Fruit fly (Drosophila melanogaster) whole organism, pupa: ENCODE results near the gene CG11656.

Experiments
- CG10348 ChIP-seq: fragments of 200-800 bp; sonication (Bioruptor generic); IDR thresholded peaks from 2 replicates; pipeline ENCODE4 v1.3.6; 2022; ENCODE audit warnings: missing biosample characterization, missing genetic modification characterization
- CG12605 ChIP-seq: fragments of 200-800 bp; sonication (Bioruptor generic); IDR thresholded peaks from 2 replicates; pipeline ENCODE4 v1.3.6; 2022; ENCODE audit warnings: missing biosample characterization, missing genetic modification characterization
- CG13204 ChIP-seq: fragments of 200-800 bp; sonication (Bioruptor generic); optimal IDR thresholded peaks from 2 replicates; lab custom pipeline; 2018; ENCODE audit warnings: missing biosample characterization, mild to moderate bottlenecking, missing genetic modification characterization, moderate library complexity
- CG14655 ChIP-seq: fragments of 200-800 bp; sonication (Bioruptor generic); optimal IDR thresholded peaks from 3 replicates; lab custom pipeline; 2017; ENCODE audit warnings: mild to moderate bottlenecking, missing biosample characterization, missing genetic modification reagents, missing genetic modification characterization
- CG15710 ChIP-seq: fragments of 200-800 bp; sonication (Bioruptor generic); optimal IDR thresholded peaks from 2 replicates; lab custom pipeline; 2018; ENCODE audit warnings: missing biosample characterization, mild to moderate bottlenecking, missing genetic modification characterization, moderate library complexity
- CG17806 ChIP-seq: fragments of 200-800 bp; sonication (Bioruptor generic); optimal IDR thresholded peaks from 2 replicates; lab custom pipeline; 2018; ENCODE audit warnings: missing biosample characterization, mild to moderate bottlenecking, missing genetic modification characterization, moderate library complexity
- CG32121 ChIP-seq: fragments of 200-800 bp; sonication (Bioruptor generic); IDR thresholded peaks from 2 replicates; pipeline ENCODE4 v1.3.6; 2022; ENCODE audit warnings: missing biosample characterization, missing genetic modification characterization
- CG34367 ChIP-seq: fragments of 200-800 bp; sonication (Bioruptor generic); optimal IDR thresholded peaks from 2 replicates; lab custom pipeline; 2018; ENCODE audit warnings: missing biosample characterization, mild to moderate bottlenecking, missing genetic modification characterization
- CG4496 ChIP-seq: fragments of 200-800 bp; sonication (Bioruptor generic); IDR thresholded peaks from 3 replicates; pipeline ENCODE4 v1.3.6; 2022; ENCODE audit warnings: missing biosample characterization, missing genetic modification characterization
- CG8159 ChIP-seq: fragments of 200-800 bp; sonication (Bioruptor generic); optimal IDR thresholded peaks from 3 replicates; lab custom pipeline; 2018; ENCODE audit warnings: missing biosample characterization, mild to moderate bottlenecking, missing genetic modification characterization, moderate library complexity
- CG8301 ChIP-seq: fragments of 200-800 bp; sonication (Bioruptor generic); optimal IDR thresholded peaks from 2 replicates; lab custom pipeline; 2018; ENCODE audit warnings: missing biosample characterization, mild to moderate bottlenecking, missing genetic modification characterization
- CG9948 ChIP-seq: fragments of 200-800 bp; sonication (Bioruptor generic); optimal IDR thresholded peaks from 2 replicates; lab custom pipeline; 2018; ENCODE audit warnings: missing biosample characterization, mild to moderate bottlenecking, missing genetic modification characterization, moderate library complexity
- D1 ChIP-seq: fragments of 200-800 bp; sonication (Bioruptor generic); optimal IDR thresholded peaks from 2 replicates; lab custom pipeline; 2018; ENCODE audit warnings: missing biosample characterization, mild to moderate bottlenecking, missing genetic modification characterization, moderate library complexity
- EcR ChIP-seq: fragments of 200-800 bp; sonication (Bioruptor generic); optimal IDR thresholded peaks from 3 replicates; lab custom pipeline; 2019; ENCODE audit warnings: missing biosample characterization, missing genetic modification characterization, mild to moderate bottlenecking, moderate library complexity, missing genetic modification reagents
- Ets98B ChIP-seq: fragments of 200-800 bp; sonication (Bioruptor generic); IDR thresholded peaks from 2 replicates; pipeline ENCODE4 v1.3.6; 2022; ENCODE audit warnings: missing biosample characterization, missing genetic modification characterization
- Pif1A ChIP-seq: fragments of 200-800 bp; sonication (Bioruptor generic); optimal IDR thresholded peaks from 3 replicates; lab custom pipeline; 2016; ENCODE audit warnings: missing biosample characterization, missing genetic modification characterization
- Pif1B ChIP-seq: fragments of 200-800 bp; sonication (Bioruptor generic); optimal IDR thresholded peaks from 3 replicates; lab custom pipeline; 2016; ENCODE audit warnings: missing biosample characterization, missing genetic modification characterization
- Snoo ChIP-seq: fragments of 200-800 bp; sonication (Bioruptor generic); optimal IDR thresholded peaks from 3 replicates; lab custom pipeline; 2017; ENCODE audit warnings: missing biosample characterization, mild to moderate bottlenecking, missing genetic modification characterization, inconsistent platforms
- fd96Ca ChIP-seq: fragments of 200-800 bp; sonication (Bioruptor generic); IDR thresholded peaks from 3 replicates; pipeline ENCODE4 v1.3.6; 2022; ENCODE audit warnings: missing biosample characterization, missing genetic modification characterization
- gl ChIP-seq: fragments of 200-800 bp; sonication (Bioruptor generic); optimal IDR thresholded peaks from 2 replicates; lab custom pipeline; 2018; ENCODE audit warnings: missing biosample characterization, mild to moderate bottlenecking, missing genetic modification characterization
- rn ChIP-seq: fragments of 200-800 bp; sonication (Bioruptor generic); IDR thresholded peaks from 2 replicates; pipeline ENCODE4 v1.3.6; 2022; ENCODE audit warnings: missing biosample characterization, missing genetic modification characterization

CG11656 gene

DNA sequence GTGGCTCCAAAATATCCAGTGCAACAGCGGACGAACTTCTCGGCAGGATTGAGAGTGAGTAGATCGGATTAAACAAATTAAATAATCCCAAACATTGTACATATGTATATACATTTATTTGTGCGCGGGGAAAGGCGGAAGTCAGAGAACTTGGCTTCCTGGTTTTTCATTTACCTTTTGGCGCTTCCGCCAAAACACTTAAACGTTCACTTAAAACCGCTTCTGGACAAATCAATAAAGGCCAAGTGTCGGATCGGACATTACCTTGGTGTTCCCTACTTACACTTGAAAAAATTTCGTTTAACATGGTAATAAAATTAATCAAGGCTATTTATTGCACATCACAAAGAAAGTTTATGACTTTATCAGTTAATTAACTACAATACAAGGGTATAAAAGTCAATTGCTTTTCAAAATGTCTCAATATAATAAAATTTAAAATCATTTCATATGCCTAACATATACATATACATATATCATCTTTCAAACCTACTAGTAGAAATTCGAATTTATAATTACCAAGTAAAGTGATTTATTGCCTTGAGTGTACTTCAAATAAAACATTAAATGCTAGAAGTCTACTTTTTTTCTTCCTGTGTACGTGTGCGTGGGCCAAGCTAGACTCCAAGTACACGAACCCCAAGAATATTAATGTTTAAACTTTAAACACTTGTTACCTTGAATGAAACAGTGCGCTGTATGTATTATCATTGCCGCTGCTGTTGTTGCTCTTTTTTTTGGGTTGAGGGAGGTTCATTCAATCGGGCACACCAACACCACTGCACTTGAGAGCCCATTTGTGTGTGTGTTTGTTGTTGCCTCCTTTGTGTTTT is 28.1 kb upstream of the CG11656 start:
- peak; percentile 73 for TF ChIP-seq CG17806 (tag; lab: Kevin White, UChicago)
- peak; percentile 43; the same call in 1 of the 3 replicates for TF ChIP-seq fd96Ca (GFP tag; lab: Robert Waterston, UW)
- TF ChIP-seq CG8301 (tag; lab: Kevin White, UChicago) = peak; percentile 76
- TF ChIP-seq CG34367 (tag; lab: Kevin White, UChicago) = peak; percentile 65
- peak; percentile 86 for TF ChIP-seq CG14655
- peak; percentile 87 for TF ChIP-seq CG8159 (tag; lab: Kevin White, UChicago)
- peak; percentile 72 for TF ChIP-seq CG15710 (tag; lab: Kevin White, UChicago)
- peak; percentile 54; the same call in 1 of the 2 replicates for TF ChIP-seq CG12605
- TF ChIP-seq Snoo (tag; lab: Kevin White, UChicago) = peak; percentile 66
- TF ChIP-seq Ets98B (GFP tag; lab: Robert Waterston, UW) = peak; percentile 29
- TF ChIP-seq CG13204 (GFP tag; lab: Kevin White, UChicago) = peak; percentile 36
- TF ChIP-seq Pif1A = peak; percentile 80
- TF ChIP-seq CG4496 = peak; percentile 73; the same call in 2 of the 3 replicates
- peak; percentile 91 for TF ChIP-seq EcR (GFP tag; lab: Kevin White, UChicago)
- TF ChIP-seq CG10348 (GFP tag; lab: Robert Waterston, UW) = no peak
- TF ChIP-seq gl = no peak
- TF ChIP-seq CG32121 (GFP tag; lab: Robert Waterston, UW) = peak; percentile 75
- peak; percentile 76 for TF ChIP-seq CG9948 (tag; lab: Kevin White, UChicago)
- TF ChIP-seq D1 = no peak
- TF ChIP-seq rn (GFP tag; lab: Robert Waterston, UW) = 0 out of 2 replicates have a peak, but pooled peaks have one; percentile 17
- peak; percentile 46 for TF ChIP-seq Pif1B (GFP tag; lab: Kevin White, UChicago)

DNA sequence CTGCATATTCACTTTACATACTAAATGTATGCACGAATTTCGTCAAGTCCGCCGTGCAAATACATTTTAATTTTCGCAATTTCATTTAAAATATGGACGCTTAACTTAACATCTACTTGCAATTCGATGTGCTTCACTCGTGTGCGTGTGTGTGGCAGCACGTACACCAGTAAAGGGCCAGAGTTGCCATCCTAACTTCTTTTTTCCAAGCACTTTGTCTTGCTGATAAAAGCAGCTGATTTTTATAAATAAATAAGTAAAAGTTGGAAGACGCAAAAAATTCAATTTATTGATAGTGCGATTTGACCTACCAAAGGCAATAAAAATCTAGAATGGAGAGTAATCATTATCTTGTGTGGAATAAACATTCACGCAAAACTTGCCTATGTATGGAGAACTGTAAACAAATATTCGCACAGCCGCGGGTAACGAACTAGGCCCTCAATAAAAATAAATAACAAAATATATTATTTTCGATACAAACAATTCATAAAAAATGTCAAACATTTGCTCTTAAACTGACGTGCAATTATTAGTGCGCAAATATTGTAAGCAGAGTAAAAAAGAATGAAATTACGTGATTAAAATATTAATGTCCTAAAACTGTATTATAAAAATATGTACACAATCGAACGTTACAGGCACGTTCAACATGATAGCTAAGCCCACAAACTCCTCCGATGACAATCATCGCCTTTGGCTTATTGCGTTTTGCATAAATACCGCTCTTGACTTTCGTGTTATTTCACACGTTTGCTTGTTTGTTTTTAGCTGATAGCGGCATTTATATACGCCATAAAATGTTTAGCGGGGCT is 27.3 kb upstream of the CG11656 start:
- peak; percentile 56 for TF ChIP-seq CG9948 (tag; lab: Kevin White, UChicago)
- TF ChIP-seq Pif1A = peak; percentile 29
- peak; percentile 74 for TF ChIP-seq D1
- TF ChIP-seq CG13204 (GFP tag; lab: Kevin White, UChicago) = no peak
- TF ChIP-seq CG8301 (tag; lab: Kevin White, UChicago) = peak; percentile 69
- peak; percentile 63 for TF ChIP-seq CG17806 (tag; lab: Kevin White, UChicago)
- peak; percentile 67 for TF ChIP-seq CG15710 (tag; lab: Kevin White, UChicago)
- peak; percentile 52 for TF ChIP-seq gl
- TF ChIP-seq Pif1B (GFP tag; lab: Kevin White, UChicago) = peak; percentile 67
- TF ChIP-seq Snoo (tag; lab: Kevin White, UChicago) = peak; percentile 51
- no peak for TF ChIP-seq CG14655
- TF ChIP-seq CG4496 = peak; percentile 79
- peak; percentile 27; the same call in 1 of the 2 replicates for TF ChIP-seq rn (GFP tag; lab: Robert Waterston, UW)
- peak; percentile 75 for TF ChIP-seq Ets98B (GFP tag; lab: Robert Waterston, UW)
- peak; percentile 13; the same call in 1 of the 2 replicates for TF ChIP-seq CG10348 (GFP tag; lab: Robert Waterston, UW)
- TF ChIP-seq CG12605 = peak; percentile 64
- TF ChIP-seq fd96Ca (GFP tag; lab: Robert Waterston, UW) = peak; percentile 59; the same call in 1 of the 3 replicates
- peak; percentile 74 for TF ChIP-seq CG32121 (GFP tag; lab: Robert Waterston, UW)
- TF ChIP-seq EcR (GFP tag; lab: Kevin White, UChicago) = peak; percentile 84
- peak; percentile 64 for TF ChIP-seq CG34367 (tag; lab: Kevin White, UChicago)
- peak; percentile 69 for TF ChIP-seq CG8159 (tag; lab: Kevin White, UChicago)

DNA sequence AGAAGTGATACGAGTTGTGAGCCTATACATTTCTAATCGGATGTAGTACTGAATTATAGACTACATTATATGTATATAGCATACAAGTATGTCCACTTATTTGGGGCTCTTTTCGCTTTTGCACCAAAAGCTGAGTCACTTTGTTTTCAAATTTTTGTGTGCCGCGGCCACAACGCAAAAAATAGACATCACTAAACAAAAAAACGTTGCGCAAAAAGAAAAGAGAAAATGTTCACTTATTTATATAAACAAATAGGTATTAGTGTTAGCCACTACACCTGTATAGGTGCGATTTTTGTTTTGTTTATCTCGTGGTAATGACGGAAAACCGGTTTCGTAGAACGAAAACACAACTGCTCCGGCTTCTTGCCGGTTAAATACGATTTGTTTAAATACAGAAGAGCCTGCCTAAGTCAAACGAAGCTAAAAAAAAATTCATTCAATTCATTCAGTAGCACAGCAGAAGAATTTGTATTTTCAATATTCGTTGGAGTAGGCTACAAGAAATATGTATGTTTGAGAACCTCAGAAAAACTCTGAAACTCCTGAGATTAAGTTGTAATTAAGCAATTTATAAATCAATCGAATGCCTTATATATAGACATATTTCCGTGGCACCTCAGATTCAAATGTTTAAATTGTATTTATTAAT is 26.6 kb upstream of the CG11656 start:
- TF ChIP-seq CG12605 = peak; percentile 49; the same call in 1 of the 2 replicates
- TF ChIP-seq CG34367 (tag; lab: Kevin White, UChicago) = no peak

DNA sequence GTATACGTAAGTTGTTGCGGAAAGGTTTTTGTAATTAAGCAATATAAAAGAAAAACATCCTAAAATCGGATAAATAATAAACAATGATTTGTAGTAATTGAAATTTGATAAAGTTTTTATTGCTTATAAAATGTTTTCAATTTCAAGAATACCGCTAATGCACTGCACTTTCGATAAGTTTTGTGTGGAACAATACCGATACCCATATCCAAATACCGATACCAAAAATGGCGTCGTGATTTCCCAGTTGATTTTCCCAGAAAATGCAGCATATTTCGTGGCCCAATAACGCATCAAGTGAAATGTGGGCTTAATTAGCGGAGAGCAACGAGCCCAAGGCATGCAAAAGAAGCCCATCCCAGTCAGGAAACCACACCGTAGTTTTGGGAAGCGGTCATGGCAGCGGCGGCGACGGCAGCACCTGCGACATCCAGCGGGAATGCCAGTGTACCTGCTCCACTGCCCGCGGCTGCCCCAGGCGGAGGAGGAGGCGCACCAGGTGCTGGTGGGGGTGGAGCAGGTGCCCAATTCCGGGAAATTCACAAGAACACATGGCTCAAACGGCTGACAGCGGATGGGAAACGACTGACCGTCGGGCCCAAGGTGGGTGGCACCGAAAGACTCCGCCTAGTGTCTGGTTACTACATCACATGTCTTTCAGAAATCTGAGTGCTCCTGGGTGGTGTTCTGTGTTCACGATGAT is 23.7 kb upstream of the CG11656 start, which contains the start of gene CG31342:
TSS of gene CG31342 (plus strand) at position 214 of the 703 bp plus-strand sequence.
- TF ChIP-seq fd96Ca (GFP tag; lab: Robert Waterston, UW) (no peak), CG34367 (tag; lab: Kevin White, UChicago) (no peak), EcR (GFP tag; lab: Kevin White, UChicago) (no peak), Snoo (tag; lab: Kevin White, UChicago) (peak; percentile 6), CG32121 (GFP tag; lab: Robert Waterston, UW) (peak; percentile 27; the same call in 1 of the 2 replicates), CG15710 (tag; lab: Kevin White, UChicago) (peak; percentile 34), CG17806 (tag; lab: Kevin White, UChicago) (peak; percentile 27), CG9948 (tag; lab: Kevin White, UChicago) (peak; percentile 38), gl (no peak)
